Worm (Caenorhabditis elegans) whole organism, late embryonic: Measurements from ENCODE around the gene W04D2.4.

ENCODE experiments used
- C38D4.7 ChIP-seq: fragments of 200-800 bp; sonication (Bioruptor generic); optimal IDR thresholded peaks from 2 replicates; lab custom pipeline; 2018; ENCODE audit warnings: mild to moderate bottlenecking, missing genetic modification characterization, moderate library complexity, missing compliant biosample characterization
- K09A11.1 ChIP-seq: sonication (generic microtip); optimal IDR thresholded peaks from 2 replicates; lab custom pipeline; 2017; ENCODE audit warnings: antibody characterized with exemption, mild to moderate bottlenecking, missing genetic modification characterization, missing compliant biosample characterization; ENCODE audit not compliant: insufficient read depth
- Y22D7AL.16 ChIP-seq: sonication (generic microtip); optimal IDR thresholded peaks from 2 replicates; lab custom pipeline; 2016; ENCODE audit warnings: missing genetic modification characterization, missing compliant biosample characterization
- ahr-1 ChIP-seq: sonication (generic microtip); optimal IDR thresholded peaks from 2 replicates; lab custom pipeline; 2016; ENCODE audit warnings: missing genetic modification characterization, missing compliant biosample characterization
- ama-1 ChIP-seq: fragments of 150-350 bp; optimal IDR thresholded peaks from 2 replicates; lab custom pipeline; 2014
- ceh-14 ChIP-seq: sonication (generic microtip); optimal IDR thresholded peaks from 2 replicates; lab custom pipeline; 2016; ENCODE audit warnings: missing genotype, missing genetic modification characterization, missing compliant biosample characterization
- ceh-18 ChIP-seq: sonication (generic microtip); optimal IDR thresholded peaks from 2 replicates; lab custom pipeline; 2016; ENCODE audit warnings: missing genetic modification characterization, missing compliant biosample characterization
- ceh-2 ChIP-seq: sonication (generic microtip); optimal IDR thresholded peaks from 2 replicates; lab custom pipeline; 2016; ENCODE audit warnings: missing genotype, missing genetic modification characterization, missing compliant biosample characterization
- ceh-24 ChIP-seq: sonication (generic microtip); optimal IDR thresholded peaks from 2 replicates; lab custom pipeline; 2016; ENCODE audit warnings: mild to moderate bottlenecking, missing genetic modification characterization, missing compliant biosample characterization
- ceh-30 ChIP-seq: fragments of 150-350 bp; optimal IDR thresholded peaks from 2 replicates; lab custom pipeline; 2014; ENCODE audit warnings: missing biosample characterization, missing genetic modification characterization
- ceh-34 ChIP-seq: sonication (generic microtip); optimal IDR thresholded peaks from 2 replicates; lab custom pipeline; 2016; ENCODE audit warnings: mild to moderate bottlenecking, missing genetic modification characterization, missing compliant biosample characterization
- ceh-45 ChIP-seq: fragments of 200-800 bp; sonication (Bioruptor generic); IDR thresholded peaks from 2 replicates; pipeline ENCODE4 v1.3.6; 2022; ENCODE audit warnings: missing genetic modification reagents, missing genetic modification characterization, missing compliant biosample characterization
- ceh-48 ChIP-seq: sonication (generic microtip); optimal IDR thresholded peaks from 2 replicates; lab custom pipeline; 2016; ENCODE audit warnings: missing genetic modification characterization, inconsistent platforms, missing compliant biosample characterization
- ceh-6 ChIP-seq: fragments of 200-800 bp; sonication (Bioruptor generic); optimal IDR thresholded peaks from 2 replicates; lab custom pipeline; 2018; ENCODE audit warnings: mild to moderate bottlenecking, missing genetic modification characterization, missing compliant biosample characterization
- ceh-9 ChIP-seq: sonication (generic microtip); optimal IDR thresholded peaks from 2 replicates; lab custom pipeline; 2016; ENCODE audit warnings: mild to moderate bottlenecking, missing genetic modification characterization, inconsistent platforms, missing compliant biosample characterization
- che-1 ChIP-seq: sonication (generic microtip); optimal IDR thresholded peaks from 2 replicates; lab custom pipeline; 2016; ENCODE audit warnings: mild to moderate bottlenecking, missing genetic modification characterization, missing compliant biosample characterization
- dve-1 ChIP-seq: sonication (generic microtip); optimal IDR thresholded peaks from 2 replicates; lab custom pipeline; 2017; ENCODE audit warnings: antibody characterized with exemption, mild to moderate bottlenecking, missing genetic modification characterization, missing compliant biosample characterization
- elt-2 ChIP-seq: sonication (generic microtip); optimal IDR thresholded peaks from 2 replicates; lab custom pipeline; 2016; ENCODE audit warnings: missing genetic modification reagents, missing genetic modification characterization, missing compliant biosample characterization
- ets-4 ChIP-seq: sonication (generic microtip); optimal IDR thresholded peaks from 2 replicates; lab custom pipeline; 2016; ENCODE audit warnings: missing genetic modification characterization, missing compliant biosample characterization
- fax-1 ChIP-seq: sonication (generic microtip); optimal IDR thresholded peaks from 2 replicates; lab custom pipeline; 2016; ENCODE audit warnings: missing genotype, missing genetic modification characterization, missing compliant biosample characterization
- fkh-6 ChIP-seq: sonication (generic microtip); optimal IDR thresholded peaks from 2 replicates; lab custom pipeline; 2016; ENCODE audit warnings: missing genetic modification characterization, missing compliant biosample characterization
- gmeb-2 ChIP-seq: sonication (generic microtip); optimal IDR thresholded peaks from 2 replicates; lab custom pipeline; 2016; ENCODE audit warnings: missing genetic modification characterization, inconsistent platforms, missing compliant biosample characterization
- hlh-13 ChIP-seq: fragments of 200-800 bp; sonication (Bioruptor generic); optimal IDR thresholded peaks from 2 replicates; lab custom pipeline; 2018; ENCODE audit warnings: mild to moderate bottlenecking, missing genetic modification characterization, missing compliant biosample characterization
- hlh-15 ChIP-seq: sonication (generic microtip); optimal IDR thresholded peaks from 2 replicates; lab custom pipeline; 2016; ENCODE audit warnings: missing genetic modification characterization, missing compliant biosample characterization
- hlh-30 ChIP-seq: sonication (generic microtip); optimal IDR thresholded peaks from 2 replicates; lab custom pipeline; 2017; ENCODE audit warnings: antibody characterized with exemption, missing genetic modification characterization, missing compliant biosample characterization; ENCODE audit not compliant: insufficient read depth
- lin-11 ChIP-seq: fragments of 200-800 bp; sonication (Bioruptor generic); optimal IDR thresholded peaks from 2 replicates; lab custom pipeline; 2018; ENCODE audit warnings: mild to moderate bottlenecking, missing genetic modification characterization, missing compliant biosample characterization
- nfya-1 ChIP-seq: sonication (generic microtip); optimal IDR thresholded peaks from 2 replicates; lab custom pipeline; 2017; ENCODE audit warnings: missing genetic modification characterization, mild to moderate bottlenecking, missing compliant biosample characterization, antibody characterized with exemption, moderate library complexity
- odd-2 ChIP-seq: sonication (generic microtip); optimal IDR thresholded peaks from 2 replicates; lab custom pipeline; 2017; ENCODE audit warnings: antibody characterized with exemption, mild to moderate bottlenecking, missing genetic modification characterization, missing compliant biosample characterization
- pag-3 ChIP-seq: sonication (generic microtip); optimal IDR thresholded peaks from 2 replicates; lab custom pipeline; 2016; ENCODE audit warnings: missing compliant biosample characterization, missing genetic modification characterization, borderline replicate concordance
- pha-2 ChIP-seq: sonication (generic microtip); optimal IDR thresholded peaks from 2 replicates; lab custom pipeline; 2017; ENCODE audit warnings: mild to moderate bottlenecking, missing genetic modification characterization, missing compliant biosample characterization
- pros-1 ChIP-seq: fragments of 150-350 bp; optimal IDR thresholded peaks from 2 replicates; lab custom pipeline; 2014; ENCODE audit warnings: missing biosample characterization, missing genetic modification reagents, missing genetic modification characterization
- ref-2 ChIP-seq: sonication (generic microtip); optimal IDR thresholded peaks from 2 replicates; lab custom pipeline; 2016; ENCODE audit warnings: missing genetic modification characterization, missing compliant biosample characterization
- sox-2 ChIP-seq: fragments of 200-800 bp; sonication (Bioruptor generic); IDR thresholded peaks from 2 replicates; pipeline ENCODE4 v1.3.6; 2022; ENCODE audit warnings: missing genetic modification reagents, missing genetic modification characterization, missing compliant biosample characterization
- sox-4 ChIP-seq: sonication (generic microtip); optimal IDR thresholded peaks from 2 replicates; lab custom pipeline; 2017; ENCODE audit warnings: mild to moderate bottlenecking, missing genetic modification characterization, inconsistent platforms, missing compliant biosample characterization
- tbx-2 ChIP-seq: sonication (generic microtip); optimal IDR thresholded peaks from 2 replicates; lab custom pipeline; 2016; ENCODE audit warnings: missing genetic modification characterization, missing compliant biosample characterization
- ttx-3 ChIP-seq: sonication (generic microtip); optimal IDR thresholded peaks from 2 replicates; lab custom pipeline; 2016; ENCODE audit warnings: missing genetic modification reagents, missing genetic modification characterization, missing compliant biosample characterization
- unc-42 ChIP-seq: sonication (generic microtip); optimal IDR thresholded peaks from 2 replicates; lab custom pipeline; 2016; ENCODE audit warnings: missing genotype, missing genetic modification characterization, missing compliant biosample characterization
- unc-86 ChIP-seq: sonication (generic microtip); optimal IDR thresholded peaks from 2 replicates; lab custom pipeline; 2016; ENCODE audit warnings: missing genetic modification characterization, missing compliant biosample characterization

W04D2.4 gene

DNA sequence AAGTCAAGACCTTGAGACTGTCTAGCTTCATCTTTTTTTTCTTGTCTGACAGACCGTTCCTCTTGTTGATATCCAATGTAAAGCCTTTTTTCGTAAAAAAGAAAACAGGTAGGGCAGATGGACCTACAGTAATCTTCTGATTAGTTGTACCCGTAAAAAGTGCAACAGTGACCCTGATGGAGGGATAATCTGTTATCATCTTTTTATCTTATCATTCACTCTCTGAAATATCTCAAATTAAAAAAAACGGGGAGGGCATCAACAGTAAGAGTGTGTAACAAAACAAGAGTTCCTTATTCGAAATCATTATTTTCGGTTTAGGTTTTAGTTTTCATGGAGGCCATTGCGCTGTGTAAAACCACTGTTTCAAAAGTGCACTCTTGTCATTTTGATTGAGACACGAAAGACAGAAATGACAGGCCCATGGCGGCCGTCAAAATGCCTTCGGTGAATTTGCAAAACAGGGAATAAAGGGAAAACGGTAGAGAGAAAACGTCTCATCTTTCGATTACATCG, 36.1 kb upstream of the W04D2.4 start:
- TF ChIP-seq ahr-1 (tag; lab: Kevin White, UChicago) = no peak
- no peak for TF ChIP-seq odd-2 (tag; lab: Kevin White, UChicago)
- TF ChIP-seq ttx-3 (tag; lab: Kevin White, UChicago) = no peak
- TF ChIP-seq nfya-1 = no peak
- TF ChIP-seq unc-42 (tag; lab: Kevin White, UChicago) = no peak
- no peak for TF ChIP-seq ref-2 (tag; lab: Kevin White, UChicago)

DNA sequence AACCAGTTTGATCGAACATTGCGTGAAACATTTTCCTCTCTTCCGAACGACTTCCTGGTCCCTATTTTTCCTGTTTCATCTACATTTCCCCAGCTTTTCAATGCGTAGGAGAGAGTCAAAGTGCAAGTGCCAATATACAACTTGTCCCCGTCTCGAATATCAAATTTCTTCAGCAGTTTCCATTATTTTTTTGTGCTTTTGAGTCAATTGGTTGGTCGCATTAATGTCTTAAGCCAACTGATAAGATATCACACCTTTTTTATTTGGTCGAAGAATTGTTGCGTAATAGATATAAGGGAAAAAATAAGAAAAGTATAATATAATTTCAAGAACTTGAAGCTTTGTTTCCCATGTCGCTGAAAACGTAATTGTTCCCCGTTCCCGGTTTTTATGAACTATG, 34.8 kb upstream of the W04D2.4 start:
- TF ChIP-seq ceh-45 (GFP tag; lab: Robert Waterston, UW) = no peak
- TF ChIP-seq elt-2 (tag; lab: Kevin White, UChicago) = peak; percentile 28

DNA sequence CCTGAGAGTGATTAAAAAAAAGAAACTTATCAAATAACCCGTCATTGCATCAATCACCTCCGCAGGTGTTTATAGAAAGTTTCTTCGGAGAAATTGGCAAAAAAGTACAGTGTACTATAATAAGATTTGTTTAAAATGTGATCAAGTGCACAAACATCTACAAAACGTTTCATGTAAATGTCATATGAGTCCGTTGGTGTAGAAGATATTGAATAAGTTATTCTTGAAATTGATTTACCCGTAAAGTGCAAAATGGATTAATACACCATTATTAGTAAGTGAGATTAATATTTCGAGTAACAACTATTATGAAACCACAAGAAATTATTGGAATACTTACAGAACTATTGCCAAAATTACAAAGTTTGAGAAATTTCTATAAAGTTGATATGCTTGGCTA, 33.5 kb upstream of the W04D2.4 start:
- TF ChIP-seq che-1 (no peak), pag-3 (tag; lab: Kevin White, UChicago) (no peak), hlh-13 (no peak), hlh-15 (tag; lab: Kevin White, UChicago) (no peak), hlh-30 (tag; lab: Kevin White, UChicago) (no peak), ceh-14 (tag; lab: Kevin White, UChicago) (no peak), tbx-2 (no peak), ceh-6 (GFP tag; lab: Kevin White, UChicago) (no peak), lin-11 (tag; lab: Kevin White, UChicago) (no peak), Y22D7AL.16 (no peak), unc-42 (tag; lab: Kevin White, UChicago) (no peak), dve-1 (tag; lab: Kevin White, UChicago) (no peak), pha-2 (tag; lab: Kevin White, UChicago) (no peak), ceh-30 (tag; lab: Kevin White, UChicago) (no peak), ceh-48 (no peak), ama-1 (no peak)

DNA sequence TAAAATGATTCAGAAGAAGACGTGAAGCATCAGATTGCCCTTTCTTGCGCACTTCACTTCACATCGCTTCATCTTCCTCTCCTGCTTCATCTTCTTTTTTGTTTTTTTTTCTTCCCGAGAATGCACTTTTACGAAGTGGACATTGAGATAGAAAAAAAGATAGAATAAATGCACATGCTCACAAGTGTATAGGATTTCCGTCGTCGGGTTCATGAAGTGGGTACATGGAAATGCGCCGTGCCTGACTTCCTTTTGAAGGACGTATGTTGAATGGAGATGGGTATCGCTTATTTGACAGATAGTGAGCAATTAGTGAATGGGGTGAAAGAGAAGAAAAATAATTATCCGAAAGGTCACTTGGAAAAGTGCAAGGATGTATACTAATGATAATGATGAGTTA, 32.6 kb upstream of the W04D2.4 start:
- TF ChIP-seq sox-2 (GFP tag; lab: Robert Waterston, UW) = no peak
- TF ChIP-seq, all 69 proteins: peak for 0

DNA sequence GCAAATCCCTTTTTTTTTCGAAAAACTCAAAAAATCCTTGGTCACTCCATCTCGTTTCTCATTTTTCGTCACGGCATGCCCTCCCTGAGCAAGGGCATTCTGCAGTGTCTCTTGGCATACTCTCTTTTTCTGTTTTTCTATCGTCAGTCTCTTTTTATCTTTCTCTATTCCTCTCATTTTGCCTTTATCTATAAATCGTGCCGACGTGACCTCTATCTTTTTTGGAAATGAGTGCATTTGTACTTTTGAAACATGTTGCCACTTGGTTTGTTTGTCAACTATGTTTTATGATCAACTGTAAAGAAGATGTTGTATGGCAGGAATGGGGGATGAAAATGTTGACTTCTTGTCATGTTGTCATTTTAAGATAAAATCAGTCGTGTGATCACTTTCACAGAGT, 31.4 kb upstream of the W04D2.4 start:
- TF ChIP-seq nfya-1 (peak; percentile 1), elt-2 (tag; lab: Kevin White, UChicago) (peak; percentile 16), hlh-13 (no peak), C38D4.7 (GFP tag; lab: Kevin White, UChicago) (no peak)

DNA sequence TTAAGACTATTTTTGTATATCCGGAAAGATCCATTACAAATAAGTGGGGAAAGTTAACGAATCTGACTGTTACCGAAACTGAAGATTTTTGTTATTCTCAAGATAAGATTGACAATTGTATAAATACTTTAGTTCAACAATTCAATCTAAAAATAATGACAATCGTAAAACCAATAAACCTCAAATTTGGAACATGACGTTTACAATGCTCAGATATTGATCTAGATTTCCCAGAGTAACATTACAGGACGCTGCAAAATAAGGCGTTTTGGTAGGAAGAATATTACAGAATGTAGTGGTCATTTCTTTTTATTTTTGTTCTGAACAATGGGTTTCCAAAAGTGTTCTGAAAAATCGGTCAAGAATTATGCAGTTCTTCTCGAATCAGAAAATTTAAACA, 29.2 kb upstream of the W04D2.4 start, which contains the start of gene F45D3.1:
TSS of gene F45D3.1 (plus strand) at position 301 of the 400 bp plus-strand sequence.
- TF ChIP-seq unc-86 = no peak
- no peak for TF ChIP-seq ceh-2 (tag; lab: Kevin White, UChicago)
- no peak for TF ChIP-seq K09A11.1
- no peak for TF ChIP-seq C38D4.7 (GFP tag; lab: Kevin White, UChicago)
- no peak for TF ChIP-seq ceh-14 (tag; lab: Kevin White, UChicago)
- TF ChIP-seq ceh-34 (tag; lab: Kevin White, UChicago) = no peak
- no peak for TF ChIP-seq ceh-24 (tag; lab: Kevin White, UChicago)

DNA sequence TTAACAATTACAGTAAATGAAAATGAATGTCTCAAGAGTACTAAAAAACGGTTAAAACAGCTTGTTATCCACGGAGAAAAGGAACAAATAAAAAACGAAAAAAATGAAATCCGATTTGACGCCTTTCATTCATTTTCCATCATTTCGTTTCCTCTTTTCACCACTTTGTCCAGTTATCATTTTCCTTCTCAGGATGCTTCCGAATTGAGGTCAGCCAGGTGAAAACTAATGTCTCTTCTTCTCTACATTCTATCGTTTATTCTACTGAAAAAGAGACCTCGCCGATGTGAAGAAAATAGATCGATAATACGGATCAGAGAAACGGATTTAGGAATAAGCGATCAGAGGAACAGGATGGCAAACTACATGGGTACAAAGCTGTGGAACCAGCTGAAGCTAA, 28.6 kb upstream of the W04D2.4 start:
- TF ChIP-seq nfya-1 (no peak), sox-4 (tag; lab: Kevin White, UChicago) (no peak), pros-1 (tag; lab: Kevin White, UChicago) (no peak), ceh-9 (tag; lab: Kevin White, UChicago) (no peak), hlh-30 (tag; lab: Kevin White, UChicago) (no peak), gmeb-2 (tag; lab: Kevin White, UChicago) (no peak), ahr-1 (tag; lab: Kevin White, UChicago) (no peak), ceh-18 (no peak), ets-4 (tag; lab: Kevin White, UChicago) (no peak), fkh-6 (tag; lab: Kevin White, UChicago) (no peak), fax-1 (no peak), Y22D7AL.16 (no peak), che-1 (no peak), hlh-13 (no peak), unc-86 (no peak), dve-1 (tag; lab: Kevin White, UChicago) (no peak)
